Fruit fly (Drosophila melanogaster): Measurements from ENCODE around the gene CG7634.

Gene CG7634

dm6 chr3L:21568848-21569372 lies 3.7 kb downstream of the CG7634 start, which contains the start of the genes CRIF and SMC5:
CRIF (minus strand) TSS chr3L:21568898.
SMC5 (plus strand) TSS chr3L:21569176.
- TF ChIP-seq CG11617 (GFP tag; optimal IDR thresholded peaks at IDR 0.05) (peak; percentile 62), bab1 (GFP tag; optimal IDR thresholded peaks at IDR 0.05) (peak; percentile 69), CG7045 (GFP tag; optimal IDR thresholded peaks at IDR 0.05) (peak; percentile 59), CG12768 (GFP tag; optimal IDR thresholded peaks at IDR 0.05) (peak; percentile 47), CG5204 (GFP tag; optimal IDR thresholded peaks at IDR 0.05) (peak; percentile 81), CG1620 (GFP tag; optimal IDR thresholded peaks at IDR 0.05) (peak; percentile 74), Mnt (GFP tag; optimal IDR thresholded peaks at IDR 0.05) (peak; percentile 36), Clk (GFP tag; optimal IDR thresholded peaks at IDR 0.05) (peak; percentile 43), toe (GFP tag; optimal IDR thresholded peaks at IDR 0.05) (peak; percentile 89), Crg-1 (GFP tag; optimal IDR thresholded peaks at IDR 0.05) (no peak), Hr96 (GFP tag; optimal IDR thresholded peaks at IDR 0.05) (peak; percentile 76), CG33017 (tag; optimal IDR thresholded peaks at IDR 0.05) (no peak), pad (GFP tag; optimal IDR thresholded peaks at IDR 0.05) (peak; percentile 21), tj (GFP tag; optimal IDR thresholded peaks at IDR 0.05) (peak; percentile 51), CG14711 (tag; optimal IDR thresholded peaks at IDR 0.05) (peak; percentile 23), cic (GFP tag; optimal IDR thresholded peaks at IDR 0.05) (no peak), cnc (optimal IDR thresholded peaks at IDR 0.05) (no peak), CG7101 (tag; optimal IDR thresholded peaks at IDR 0.05) (peak; percentile 57)

- TF ChIP-seq CG7101 (tag; optimal IDR thresholded peaks at IDR 0.05) (no peak), CG5204 (GFP tag; optimal IDR thresholded peaks at IDR 0.05) (no peak), Hr96 (GFP tag; optimal IDR thresholded peaks at IDR 0.05) (no peak), kay (GFP tag; ENCODE audit: borderline replicate concordance) (peak; percentile 44)
Observed at dm6 chr3L:21573831-21574230, 8.6 kb downstream of the CG7634 start, which contains the start of gene EMC10. EMC10 (plus strand) TSS chr3L:21574131.

- TF ChIP-seq CG33017 (tag; optimal IDR thresholded peaks at IDR 0.05), result no peak
- no peak for TF ChIP-seq pad (GFP tag; optimal IDR thresholded peaks at IDR 0.05)
- TF ChIP-seq ovo (GFP tag; optimal IDR thresholded peaks at IDR 0.05), result no peak
Observed at dm6 chr3L:21574296-21574745, 9.1 kb downstream of the CG7634 start.

DNA sequence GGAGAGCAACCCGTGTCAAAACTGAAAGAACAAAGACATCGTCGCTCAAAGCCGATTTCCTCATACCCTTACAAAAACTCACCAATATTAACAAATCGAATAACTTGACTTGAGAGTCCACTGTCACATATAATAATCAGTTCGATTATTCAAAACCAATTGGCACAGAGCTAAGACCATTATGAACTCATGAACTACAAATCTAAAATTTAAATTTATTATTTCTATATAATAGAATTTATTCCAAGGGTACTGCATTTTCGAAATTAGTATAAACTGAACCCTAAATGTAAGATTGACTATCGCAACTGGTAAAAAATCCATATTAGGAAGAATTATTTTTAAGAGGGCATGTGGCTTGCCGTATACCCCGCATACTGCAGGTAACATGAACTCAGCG lies 16.8 kb downstream of the CG7634 start:
- no peak for TF ChIP-seq CG14711 (tag; optimal IDR thresholded peaks at IDR 0.05)
- TF ChIP-seq kay (GFP tag; ENCODE audit: borderline replicate concordance), result no peak
- no peak for TF ChIP-seq cic (GFP tag; optimal IDR thresholded peaks at IDR 0.05)
- TF ChIP-seq cnc (optimal IDR thresholded peaks at IDR 0.05), result no peak
- TF ChIP-seq bab1 (GFP tag; optimal IDR thresholded peaks at IDR 0.05), result no peak
- TF ChIP-seq CG7045 (GFP tag; optimal IDR thresholded peaks at IDR 0.05), result no peak
- TF ChIP-seq CG7101 (tag; optimal IDR thresholded peaks at IDR 0.05), result no peak
- no peak for TF ChIP-seq Hr96 (GFP tag; optimal IDR thresholded peaks at IDR 0.05)
- TF ChIP-seq Crg-1 (GFP tag; optimal IDR thresholded peaks at IDR 0.05), result no peak
- no peak for TF ChIP-seq toe (GFP tag; optimal IDR thresholded peaks at IDR 0.05)
- TF ChIP-seq tj (GFP tag; optimal IDR thresholded peaks at IDR 0.05), result no peak
- TF ChIP-seq CG1620 (GFP tag; optimal IDR thresholded peaks at IDR 0.05), result no peak
- TF ChIP-seq CG11617 (GFP tag; optimal IDR thresholded peaks at IDR 0.05), result no peak
- no peak for TF ChIP-seq CG33017 (tag; optimal IDR thresholded peaks at IDR 0.05)

DNA sequence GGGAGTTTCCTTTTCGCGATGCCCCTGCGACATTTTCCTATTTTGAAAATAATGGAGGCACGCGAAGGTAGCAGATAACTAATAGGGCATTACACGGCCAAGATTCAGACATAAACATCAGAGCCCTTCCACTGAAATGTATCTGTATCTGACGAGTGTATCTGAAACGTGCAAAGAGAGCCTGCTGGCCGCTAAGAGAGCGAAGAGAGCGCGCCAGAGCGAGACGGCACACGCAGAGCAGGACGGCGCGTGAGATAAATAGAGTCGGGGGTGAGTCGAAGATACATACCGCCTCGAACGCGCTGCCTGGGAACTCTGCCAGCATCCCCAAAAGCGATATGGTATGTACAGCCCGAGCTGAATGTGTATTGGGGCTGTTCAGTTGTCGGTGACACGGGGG lies 19.5 kb downstream of the CG7634 start:
- TF ChIP-seq CG14711 (tag; optimal IDR thresholded peaks at IDR 0.05), result peak; percentile 60
- TF ChIP-seq Mnt (GFP tag; optimal IDR thresholded peaks at IDR 0.05), result no peak
- no peak for TF ChIP-seq CG11617 (GFP tag; optimal IDR thresholded peaks at IDR 0.05)
- no peak for TF ChIP-seq Hr96 (GFP tag; optimal IDR thresholded peaks at IDR 0.05)
- no peak for TF ChIP-seq ovo (GFP tag; optimal IDR thresholded peaks at IDR 0.05)

DNA sequence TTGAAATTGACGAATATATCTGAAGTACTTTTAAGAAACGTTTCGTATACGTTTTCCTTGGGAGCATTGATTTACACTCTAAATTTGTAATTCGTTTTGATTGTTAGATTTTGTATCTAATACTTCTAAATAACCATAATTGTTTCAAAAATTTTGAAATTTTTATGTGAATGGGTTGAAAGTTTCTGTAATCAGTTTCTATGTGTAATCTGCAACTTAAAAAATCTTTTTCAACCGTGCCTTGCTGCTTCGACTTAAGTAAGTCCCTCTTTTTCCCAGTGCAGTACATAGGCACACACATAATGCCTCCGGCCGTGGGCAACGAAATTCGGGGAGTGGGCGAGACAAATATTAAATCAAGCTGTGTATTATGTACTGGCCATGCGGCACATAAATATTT lies 20.2 kb downstream of the CG7634 start:
- no peak for TF ChIP-seq cnc (optimal IDR thresholded peaks at IDR 0.05)
- TF ChIP-seq Mnt (GFP tag; optimal IDR thresholded peaks at IDR 0.05), result no peak
- no peak for TF ChIP-seq toe (GFP tag; optimal IDR thresholded peaks at IDR 0.05)
- no peak for TF ChIP-seq CG7101 (tag; optimal IDR thresholded peaks at IDR 0.05)
- TF ChIP-seq CG33017 (tag; optimal IDR thresholded peaks at IDR 0.05), result no peak
- TF ChIP-seq ovo (GFP tag; optimal IDR thresholded peaks at IDR 0.05), result no peak
- TF ChIP-seq CG1620 (GFP tag; optimal IDR thresholded peaks at IDR 0.05), result no peak
- no peak for TF ChIP-seq pad (GFP tag; optimal IDR thresholded peaks at IDR 0.05)
- TF ChIP-seq Hr96 (GFP tag; optimal IDR thresholded peaks at IDR 0.05), result no peak
- no peak for TF ChIP-seq Crg-1 (GFP tag; optimal IDR thresholded peaks at IDR 0.05)
- TF ChIP-seq CG14711 (tag; optimal IDR thresholded peaks at IDR 0.05), result no peak

dm6 chr3L:21586528-21586927 lies 21.3 kb downstream of the CG7634 start, which contains the start of gene TfAP-2:
TfAP-2 (plus strand) TSS chr3L:21586828.
- TF ChIP-seq CG7045 (GFP tag; optimal IDR thresholded peaks at IDR 0.05) (no peak), Clk (GFP tag; optimal IDR thresholded peaks at IDR 0.05) (no peak), kay (GFP tag; ENCODE audit: borderline replicate concordance) (no peak), CG33017 (tag; optimal IDR thresholded peaks at IDR 0.05) (no peak), cic (GFP tag; optimal IDR thresholded peaks at IDR 0.05) (no peak), CG12768 (GFP tag; optimal IDR thresholded peaks at IDR 0.05) (no peak), tj (GFP tag; optimal IDR thresholded peaks at IDR 0.05) (no peak), Crg-1 (GFP tag; optimal IDR thresholded peaks at IDR 0.05) (no peak), bab1 (GFP tag; optimal IDR thresholded peaks at IDR 0.05) (no peak), CG7101 (tag; optimal IDR thresholded peaks at IDR 0.05) (no peak), CG11617 (GFP tag; optimal IDR thresholded peaks at IDR 0.05) (no peak), Mnt (GFP tag; optimal IDR thresholded peaks at IDR 0.05) (no peak), cnc (optimal IDR thresholded peaks at IDR 0.05) (no peak), ovo (GFP tag; optimal IDR thresholded peaks at IDR 0.05) (no peak), Hr96 (GFP tag; optimal IDR thresholded peaks at IDR 0.05) (no peak), CG14711 (tag; optimal IDR thresholded peaks at IDR 0.05) (no peak)

All from whole organism, adult.